Fruit fly (Drosophila melanogaster): ENCODE data around the gene Naa30B.

- no peak for TF ChIP-seq CG8319 (GFP tag; optimal IDR thresholded peaks at IDR 0.05)
- TF ChIP-seq CG9139 (GFP tag; optimal IDR thresholded peaks at IDR 0.05): no peak
- TF ChIP-seq vri (GFP tag; optimal IDR thresholded peaks at IDR 0.05): no peak
- TF ChIP-seq Sox15 (GFP tag; optimal IDR thresholded peaks at IDR 0.05): no peak
- TF ChIP-seq cyc (GFP tag; optimal IDR thresholded peaks at IDR 0.05): no peak
- TF ChIP-seq CG11762 (GFP tag; optimal IDR thresholded peaks at IDR 0.05; ENCODE audit: insufficient read depth): no peak
- TF ChIP-seq CG6854 (GFP tag; optimal IDR thresholded peaks at IDR 0.05): no peak
- TF ChIP-seq Eip93F (GFP tag; optimal IDR thresholded peaks at IDR 0.05): no peak
- TF ChIP-seq Hr39 (GFP tag; optimal IDR thresholded peaks at IDR 0.05): no peak
- TF ChIP-seq CG31627 (GFP tag; optimal IDR thresholded peaks at IDR 0.05): no peak
- TF ChIP-seq Gug (GFP tag; IDR thresholded peaks at IDR 0.05): no peak
- no peak for TF ChIP-seq CG34406 (GFP tag; optimal IDR thresholded peaks at IDR 0.05)
Measured at dm6 chr3L:1437772-1438171, 34.1 kb downstream of the Naa30B start, which contains the start of gene SA2.

Data from whole organism, prepupa.